Worm (Caenorhabditis elegans): ENCODE data around the gene trk-1.

Gene trk-1

ce11 chrX:8971461-8971860 is 20.7 kb upstream of the trk-1 start (continued):
- TF ChIP-seq B0019.2 (GFP tag; conservative IDR thresholded peaks at IDR 0.05): no peak
- TF ChIP-seq chd-7 (tag; optimal IDR thresholded peaks at IDR 0.05): peak; percentile 43
- TF ChIP-seq mes-4 (tag; optimal IDR thresholded peaks at IDR 0.05): peak; percentile 45
- TF ChIP-seq ekl-4 (GFP tag; IDR thresholded peaks at IDR 0.05): 0 out of 2 replicates have a peak, but pooled peaks have one; percentile 13
- peak; percentile 74 for TF ChIP-seq ZK185.1 (tag; optimal IDR thresholded peaks at IDR 0.05; ENCODE audit: poor library complexity, severe bottlenecking)
- no peak for TF ChIP-seq ztf-28 (GFP tag; IDR thresholded peaks at IDR 0.05)
- TF ChIP-seq lir-1 (GFP tag; conservative IDR thresholded peaks at IDR 0.05): no peak; the same call in 1 of the 2 replicates
- peak; percentile 2 for TF ChIP-seq ztf-26 (tag; optimal IDR thresholded peaks at IDR 0.05)
- TF ChIP-seq Y67H2A.10 (GFP tag; conservative IDR thresholded peaks at IDR 0.05): no peak
- no peak for TF ChIP-seq dox-1 (GFP tag; IDR thresholded peaks at IDR 0.05)
- TF ChIP-seq aptf-2 (GFP tag; conservative IDR thresholded peaks at IDR 0.05): no peak
- TF ChIP-seq ztf-3 (GFP tag; optimal IDR thresholded peaks at IDR 0.05): no peak
- TF ChIP-seq F57C9.4 (tag; optimal IDR thresholded peaks at IDR 0.05): no peak
- no peak for TF ChIP-seq attf-6 (GFP tag; IDR thresholded peaks at IDR 0.05)
- peak; percentile 96 for TF ChIP-seq rpc-1 (optimal IDR thresholded peaks at IDR 0.05)
- peak; percentile 95 for TF ChIP-seq rpc-1 (tag; optimal IDR thresholded peaks at IDR 0.05)
- TF ChIP-seq egl-44 (GFP tag; IDR thresholded peaks at IDR 0.05): no peak
- TF ChIP-seq F37B4.10 (GFP tag; IDR thresholded peaks at IDR 0.05): no peak
- peak; percentile 50 for TF ChIP-seq lin-40 (tag; optimal IDR thresholded peaks at IDR 0.05)
- TF ChIP-seq sea-2 (GFP tag; IDR thresholded peaks at IDR 0.05): no peak
- peak; percentile 86 for TF ChIP-seq pbrm-1 (GFP tag; IDR thresholded peaks at IDR 0.05)
- no peak for TF ChIP-seq lin-26 (GFP tag; IDR thresholded peaks at IDR 0.05)
- peak; percentile 57 for TF ChIP-seq rcor-1 (GFP tag; IDR thresholded peaks at IDR 0.05)
- TF ChIP-seq athp-1 (tag; optimal IDR thresholded peaks at IDR 0.05): no peak
- TF ChIP-seq fkh-3 (tag; optimal IDR thresholded peaks at IDR 0.05): no peak
- no peak for TF ChIP-seq cebp-1 (GFP tag; IDR thresholded peaks at IDR 0.05)
- no peak for TF ChIP-seq cebp-1 (tag; optimal IDR thresholded peaks at IDR 0.05)
- peak; percentile 84 for TF ChIP-seq T26A5.8 (tag; optimal IDR thresholded peaks at IDR 0.05)
- peak; percentile 19 for TF ChIP-seq mxl-1 (tag; optimal IDR thresholded peaks at IDR 0.05)
- peak; percentile 90 for TF ChIP-seq Y56A3A.18 (GFP tag; IDR thresholded peaks at IDR 0.05)
- no peak for TF ChIP-seq F33H1.4 (GFP tag; IDR thresholded peaks at IDR 0.05)
- TF ChIP-seq somi-1 (GFP tag; optimal IDR thresholded peaks at IDR 0.05): peak; percentile 43
- TF ChIP-seq D2030.7 (GFP tag; IDR thresholded peaks at IDR 0.05): peak; percentile 54
- no peak for TF ChIP-seq egrh-3 (GFP tag; IDR thresholded peaks at IDR 0.05)
- no peak for TF ChIP-seq Y53F4B.3 (GFP tag; IDR thresholded peaks at IDR 0.05)
- TF ChIP-seq madf-6 (GFP tag; IDR thresholded peaks at IDR 0.05): no peak
- TF ChIP-seq rec-8 (tag; optimal IDR thresholded peaks at IDR 0.05): peak; percentile 20 to 50
- no peak for TF ChIP-seq ztf-6 (GFP tag; IDR thresholded peaks at IDR 0.05)
- TF ChIP-seq C06A6.2 (GFP tag; conservative IDR thresholded peaks at IDR 0.05): no peak
- TF ChIP-seq F22D6.2 (tag; optimal IDR thresholded peaks at IDR 0.05): no peak
- TF ChIP-seq lsy-27 (tag; optimal IDR thresholded peaks at IDR 0.05; ENCODE audit: borderline replicate concordance, insufficient read depth): peak; percentile 45
- no peak for TF ChIP-seq sdz-38 (tag; optimal IDR thresholded peaks at IDR 0.05)
- TF ChIP-seq dpl-1 (GFP tag; optimal IDR thresholded peaks at IDR 0.05): no peak
- TF ChIP-seq let-607 (tag; optimal IDR thresholded peaks at IDR 0.05): peak in 1 of 2 experiments; percentile 53
- no peak for TF ChIP-seq repo-1 (tag; optimal IDR thresholded peaks at IDR 0.05)
- TF ChIP-seq ccch-3 (GFP tag; optimal IDR thresholded peaks at IDR 0.05): no peak
- TF ChIP-seq nhr-90 (tag; optimal IDR thresholded peaks at IDR 0.05): peak; percentile 82
- TF ChIP-seq aptf-3 (GFP tag; IDR thresholded peaks at IDR 0.05): no peak
- TF ChIP-seq die-1 (tag; optimal IDR thresholded peaks at IDR 0.05): peak; percentile 80
- TF ChIP-seq ceh-79 (tag; optimal IDR thresholded peaks at IDR 0.05): no peak

Data from whole organism, young adult.